Worm (Caenorhabditis elegans) whole organism, L1 larva: ENCODE measurements around the gene srh-213.
"Not testable (repeated sequence)": the region's sequence is repeated elsewhere in the genome, so short reads cannot be mapped to it uniquely, and the experiment has no call there.

Experiments
- C16A3.4 ChIP-seq: fragments of 150-350 bp; optimal IDR thresholded peaks from 2 replicates; lab custom pipeline; 2014; ENCODE audit warnings: missing biosample characterization, missing genetic modification characterization
- C34B4.2 ChIP-seq: sonication (generic microtip); optimal IDR thresholded peaks from 2 replicates; lab custom pipeline; 2017; ENCODE audit warnings: mild to moderate bottlenecking, missing genetic modification characterization, missing compliant biosample characterization
- aha-1 ChIP-seq: fragments of 150-350 bp; optimal IDR thresholded peaks from 2 replicates; lab custom pipeline; 2014; ENCODE audit warnings: missing biosample characterization, missing genetic modification characterization
- ama-1 ChIP-seq: fragments of 150-350 bp; optimal IDR thresholded peaks from 2 replicates; lab custom pipeline; 2014
- ceh-63 ChIP-seq: fragments of 200-800 bp; sonication (Bioruptor generic); optimal IDR thresholded peaks from 2 replicates; lab custom pipeline; 2018; ENCODE audit warnings: mild to moderate bottlenecking, missing genetic modification characterization, missing compliant biosample characterization
- ceh-8 ChIP-seq: fragments of 200-800 bp; sonication (Bioruptor generic); optimal IDR thresholded peaks from 2 replicates; lab custom pipeline; 2018; ENCODE audit warnings: mild to moderate bottlenecking, missing genetic modification characterization, moderate library complexity, missing compliant biosample characterization
- ceh-82 ChIP-seq, 3 experiments: fragments of 150-350 bp in 1 of 3; sonication (generic microtip) in 2 of 3; optimal IDR thresholded peaks; 2 replicates each; lab custom pipeline; 2014 to 2017; ENCODE audit warnings: missing biosample characterization in 3 of 3, missing genetic modification characterization in 3 of 3
- ceh-88 ChIP-seq: fragments of 200-800 bp; sonication (Bioruptor generic); IDR thresholded peaks from 2 replicates; pipeline ENCODE4 v1.3.6; 2022; ENCODE audit warnings: missing genetic modification characterization, missing compliant biosample characterization
- ceh-90 ChIP-seq: sonication (generic microtip); optimal IDR thresholded peaks from 2 replicates; lab custom pipeline; 2016; ENCODE audit warnings: missing genetic modification characterization, missing compliant biosample characterization
- dsc-1 ChIP-seq: sonication (generic microtip); optimal IDR thresholded peaks from 2 replicates; lab custom pipeline; 2016; ENCODE audit warnings: mild to moderate bottlenecking, missing genetic modification characterization, missing compliant biosample characterization
- efl-1 ChIP-seq, 4 experiments: fragments of 150-350 bp; optimal IDR thresholded peaks in 3 of 4; peaks in 1 of 4; 1 replicate in 1 of 4; 2 replicates in 3 of 4; lab custom pipeline; 2014; ENCODE audit warnings: missing biosample characterization in 2 of 4, missing genetic modification characterization in 2 of 4, missing genetic modification reagents in 2 of 4
- egl-27 ChIP-seq, 2 experiments: fragments of 150-350 bp in 1 of 2; sonication (generic microtip); optimal IDR thresholded peaks; 3 replicates each; lab custom pipeline; 2017 to 2018; ENCODE audit warnings: missing biosample characterization in 2 of 2, missing genetic modification characterization in 2 of 2, missing genetic modification reagents in 2 of 2
- elt-3 ChIP-seq, 6 experiments: fragments of 150-350 bp in 1 of 6; sonication (generic microtip); optimal IDR thresholded peaks; 2 replicates each; lab custom pipeline; 2017 to 2018; ENCODE audit warnings: missing biosample characterization in 6 of 6, missing genetic modification characterization in 6 of 6, inconsistent platforms in 1 of 6
- fkh-10 ChIP-seq: sonication (generic microtip); optimal IDR thresholded peaks from 2 replicates; lab custom pipeline; 2017; ENCODE audit warnings: missing biosample characterization, missing genetic modification reagents, missing genetic modification characterization
- fos-1 ChIP-seq: fragments of 150-350 bp; optimal IDR thresholded peaks from 2 replicates; lab custom pipeline; 2014; ENCODE audit warnings: missing biosample characterization, missing genetic modification characterization
- grh-1 ChIP-seq: fragments of 200-800 bp; sonication (Bioruptor generic); IDR thresholded peaks from 2 replicates; pipeline ENCODE4 v1.3.6; 2022; ENCODE audit warnings: missing genetic modification reagents, missing genetic modification characterization, missing compliant biosample characterization
- hlh-17 ChIP-seq: fragments of 200-800 bp; sonication (Bioruptor generic); optimal IDR thresholded peaks from 2 replicates; lab custom pipeline; 2018; ENCODE audit warnings: missing genetic modification characterization, mild to moderate bottlenecking, missing compliant biosample characterization, moderate library complexity, borderline replicate concordance
- hpl-2 ChIP-seq: fragments of 150-350 bp; optimal IDR thresholded peaks from 2 replicates; lab custom pipeline; 2014; ENCODE audit warnings: missing biosample characterization, missing genetic modification reagents, missing genetic modification characterization
- jun-1 ChIP-seq: fragments of 150-350 bp; optimal IDR thresholded peaks from 2 replicates; lab custom pipeline; 2014; ENCODE audit warnings: missing biosample characterization, missing genetic modification reagents, missing genetic modification characterization
- lin-13 ChIP-seq: fragments of 150-350 bp; optimal IDR thresholded peaks from 2 replicates; lab custom pipeline; 2014; ENCODE audit warnings: missing biosample characterization, missing genetic modification reagents, missing genetic modification characterization
- lin-14 ChIP-seq: fragments of 200-800 bp; sonication (Bioruptor generic); optimal IDR thresholded peaks from 2 replicates; lab custom pipeline; 2018; ENCODE audit warnings: mild to moderate bottlenecking, missing genetic modification characterization, moderate library complexity, missing compliant biosample characterization
- lin-15B ChIP-seq: fragments of 150-350 bp; sonication (generic microtip); optimal IDR thresholded peaks from 3 replicates; lab custom pipeline; 2014; ENCODE audit warnings: missing biosample characterization, missing genetic modification characterization
- mdl-1 ChIP-seq, 2 experiments: fragments of 150-350 bp; optimal IDR thresholded peaks; 2 replicates each; lab custom pipeline; 2014 to 2017; ENCODE audit warnings: missing biosample characterization in 2 of 2, missing genetic modification characterization in 2 of 2, inconsistent platforms in 1 of 2
- nhr-12 ChIP-seq: sonication (generic microtip); optimal IDR thresholded peaks from 2 replicates; lab custom pipeline; 2017; ENCODE audit warnings: missing biosample characterization, missing genetic modification characterization
- nhr-19 ChIP-seq: fragments of 200-800 bp; sonication (Bioruptor generic); conservative IDR thresholded peaks from 2 replicates; pipeline ENCODE4 v1.3.6; 2022; ENCODE audit warnings: missing genetic modification characterization, missing compliant biosample characterization
- nhr-237 ChIP-seq: fragments of 150-350 bp; optimal IDR thresholded peaks from 2 replicates; lab custom pipeline; 2014; ENCODE audit warnings: missing biosample characterization, missing genetic modification characterization
- nhr-47 ChIP-seq: sonication (generic microtip); optimal IDR thresholded peaks from 2 replicates; lab custom pipeline; 2016; ENCODE audit warnings: mild to moderate bottlenecking, missing genetic modification characterization, moderate library complexity, missing compliant biosample characterization
- nhr-71 ChIP-seq: sonication (generic microtip); optimal IDR thresholded peaks from 2 replicates; lab custom pipeline; 2016; ENCODE audit warnings: mild to moderate bottlenecking, missing genetic modification characterization, moderate library complexity, missing compliant biosample characterization
- nhr-77 ChIP-seq: fragments of 150-350 bp; optimal IDR thresholded peaks from 2 replicates; lab custom pipeline; 2014; ENCODE audit warnings: missing biosample characterization, missing genetic modification characterization
- nhr-84 ChIP-seq: sonication (generic microtip); optimal IDR thresholded peaks from 2 replicates; lab custom pipeline; 2017; ENCODE audit warnings: missing biosample characterization, missing genetic modification characterization
- pag-3 ChIP-seq: sonication (generic microtip); optimal IDR thresholded peaks from 2 replicates; lab custom pipeline; 2017; ENCODE audit warnings: missing genetic modification characterization, mild to moderate bottlenecking, missing compliant biosample characterization, antibody characterized with exemption, borderline replicate concordance; ENCODE audit not compliant: insufficient read depth
- pqm-1 ChIP-seq: sonication (generic microtip); optimal IDR thresholded peaks from 3 replicates; lab custom pipeline; 2017; ENCODE audit warnings: missing biosample characterization, missing genetic modification characterization
- skn-1 ChIP-seq: fragments of 150-350 bp; optimal IDR thresholded peaks from 2 replicates; lab custom pipeline; 2014; ENCODE audit warnings: missing biosample characterization, missing genetic modification characterization
- sox-4 ChIP-seq: sonication (generic microtip); optimal IDR thresholded peaks from 2 replicates; lab custom pipeline; 2016; ENCODE audit warnings: missing genetic modification characterization, missing compliant biosample characterization
- sup-37 ChIP-seq: fragments of 200-800 bp; sonication (Bioruptor generic); optimal IDR thresholded peaks from 2 replicates; lab custom pipeline; 2018; ENCODE audit warnings: mild to moderate bottlenecking, missing genetic modification characterization, missing compliant biosample characterization
- unc-130 ChIP-seq: fragments of 150-350 bp; optimal IDR thresholded peaks from 2 replicates; lab custom pipeline; 2017; ENCODE audit warnings: missing biosample characterization, missing genetic modification characterization, inconsistent platforms
- unc-30 ChIP-seq: sonication (generic microtip); optimal IDR thresholded peaks from 2 replicates; lab custom pipeline; 2017; ENCODE audit warnings: missing biosample characterization, missing genetic modification characterization
- vab-15 ChIP-seq: sonication (generic microtip); optimal IDR thresholded peaks from 2 replicates; lab custom pipeline; 2017; ENCODE audit warnings: missing genotype, mild to moderate bottlenecking, missing genetic modification characterization, missing compliant biosample characterization
- xbp-1 ChIP-seq: sonication (generic microtip); optimal IDR thresholded peaks from 2 replicates; lab custom pipeline; 2016; ENCODE audit warnings: missing genetic modification characterization, missing compliant biosample characterization
- ztf-4 ChIP-seq: fragments of 150-350 bp; optimal IDR thresholded peaks from 2 replicates; lab custom pipeline; 2014; ENCODE audit warnings: missing biosample characterization, missing genetic modification characterization

The srh-213 gene

ce11 chrV:3570695-3571094, 24.1 kb downstream of the srh-213 start, which contains the start of gene F40C5.2:
Gene F40C5.2 (plus strand): TSS chrV:3570995.
- not testable (repeated sequence) for TF ChIP-seq mdl-1 (tag; optimal IDR thresholded peaks at IDR 0.05; lab: Kevin White, UChicago); nhr-71 (tag; lab: Kevin White, UChicago); unc-30 (tag; lab: Kevin White, UChicago)

- not testable (repeated sequence) for TF ChIP-seq sox-4; nhr-12 (tag; lab: Kevin White, UChicago); aha-1 (tag; lab: Kevin White, UChicago)
Observed at ce11 chrV:3564335-3564734, 30.5 kb downstream of the srh-213 start, which contains the start of gene T24A6.17. Gene T24A6.17 (minus strand): TSS chrV:3564435.

ce11 chrV:3562824-3563223, 32.0 kb downstream of the srh-213 start, which contains the start of gene T24A6.16:
Gene T24A6.16 (minus strand): TSS chrV:3562924.
- not testable (repeated sequence) for TF ChIP-seq pag-3 (tag; lab: Kevin White, UChicago); lin-13 (GFP tag; lab: Kevin White, UChicago); fos-1 (tag; lab: Kevin White, UChicago)

ce11 chrV:3558744-3559143, 36.1 kb downstream of the srh-213 start, which contains the start of gene T24A6.1:
Gene T24A6.1 (plus strand): TSS chrV:3559044.
- TF ChIP-seq jun-1 (tag; lab: Kevin White, UChicago); nhr-84; fkh-10 (GFP tag; lab: Kevin White, UChicago): not testable (repeated sequence)

ce11 chrV:3557422-3557821, 37.4 kb downstream of the srh-213 start, which contains the start of gene grl-31:
Gene grl-31 (minus strand): TSS chrV:3557778.
- TF ChIP-seq lin-14 (GFP tag; lab: Kevin White, UChicago), result no peak
- no peak for TF ChIP-seq pqm-1 (tag; lab: Kevin White, UChicago)
- no peak for TF ChIP-seq ceh-90 (tag; lab: Kevin White, UChicago)
- TF ChIP-seq vab-15 (tag; lab: Kevin White, UChicago), result no peak
- no peak for TF ChIP-seq dsc-1 (tag; lab: Kevin White, UChicago)
- no peak for TF ChIP-seq elt-3 (tag; optimal IDR thresholded peaks at IDR 0.05; lab: Kevin White, UChicago)
- TF ChIP-seq unc-130 (tag; lab: Kevin White, UChicago), result no peak
- TF ChIP-seq sup-37 (GFP tag; lab: Kevin White, UChicago), result no peak
- no peak for TF ChIP-seq ceh-82 (tag; optimal IDR thresholded peaks at IDR 0.05; lab: Kevin White, UChicago)
- TF ChIP-seq nhr-77 (tag; lab: Kevin White, UChicago), result no peak
- TF ChIP-seq ztf-4 (tag; lab: Kevin White, UChicago), result no peak

ce11 chrV:3555986-3556385, 38.9 kb downstream of the srh-213 start, which contains the start of gene grl-30:
Gene grl-30 (plus strand): TSS chrV:3556286.
- TF ChIP-seq ceh-8 (GFP tag; lab: Kevin White, UChicago), result no peak
- TF ChIP-seq lin-15B (tag; lab: Kevin White, UChicago), result no peak
- no peak for TF ChIP-seq egl-27 (tag; optimal IDR thresholded peaks at IDR 0.05; lab: Kevin White, UChicago)
- no peak for TF ChIP-seq ceh-90 (tag; lab: Kevin White, UChicago)
- no peak for TF ChIP-seq hpl-2 (GFP tag; lab: Kevin White, UChicago)
- TF ChIP-seq xbp-1 (tag; lab: Kevin White, UChicago), result no peak

ce11 chrV:3554869-3555268, 40.0 kb downstream of the srh-213 start, which contains the start of gene grl-29:
Gene grl-29 (minus strand): TSS chrV:3555236.
- TF ChIP-seq efl-1 (optimal IDR thresholded peaks at IDR 0.05; lab: Kevin White, UChicago) (no peak), efl-1 (GFP tag; optimal IDR thresholded peaks at IDR 0.05 in 1 of 2; lab: Kevin White, UChicago) (no peak), ceh-63 (GFP tag; lab: Kevin White, UChicago) (no peak), nhr-47 (no peak), C34B4.2 (tag; lab: Kevin White, UChicago) (no peak), C16A3.4 (tag; lab: Kevin White, UChicago) (no peak), grh-1 (GFP tag; lab: Robert Waterston, UW) (no peak), pag-3 (tag; lab: Kevin White, UChicago) (no peak), nhr-237 (no peak), ceh-88 (no peak), lin-15B (tag; lab: Kevin White, UChicago) (no peak), skn-1 (no peak), ama-1 (lab: Kevin White, UChicago) (no peak), hlh-17 (GFP tag; lab: Kevin White, UChicago) (no peak), egl-27 (tag; optimal IDR thresholded peaks at IDR 0.05; lab: Kevin White, UChicago) (no peak), nhr-19 (GFP tag; lab: Robert Waterston, UW) (no peak)
